Worm (Caenorhabditis elegans): ENCODE measurements around the gene C23H3.2.

The C23H3.2 gene

DNA sequence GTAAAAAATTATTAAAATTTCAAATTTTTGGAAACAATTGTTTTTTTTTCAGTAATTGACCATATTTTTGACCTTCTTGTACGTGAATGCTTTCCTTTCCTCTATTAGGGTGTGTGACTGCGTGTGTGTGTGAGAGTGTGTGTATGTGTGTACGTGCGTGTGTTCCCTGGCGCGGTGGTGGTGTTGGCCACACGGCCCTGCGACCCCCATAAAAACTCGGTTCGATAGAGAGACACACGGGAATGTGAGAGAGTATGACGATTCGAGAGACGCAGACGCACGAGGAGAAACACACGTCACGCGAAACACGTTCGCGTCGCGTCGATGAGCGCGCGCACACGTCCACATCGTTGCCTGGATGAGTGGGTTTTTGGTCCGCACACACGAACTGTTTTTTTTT lies 42.3 kb upstream of the C23H3.2 start (continued):
- TF ChIP-seq ctbp-1 (GFP tag; IDR thresholded peaks at IDR 0.05): peak; percentile 69
- no peak for TF ChIP-seq lin-1 (GFP tag; IDR thresholded peaks at IDR 0.05)
- TF ChIP-seq ceh-20 (GFP tag; IDR thresholded peaks at IDR 0.05): peak; percentile 82; the same call in 1 of the 2 replicates
- peak; percentile 43 to 97 for TF ChIP-seq hif-1 (tag; optimal IDR thresholded peaks at IDR 0.05)
- TF ChIP-seq nhr-102 (tag; optimal IDR thresholded peaks at IDR 0.05): peak; percentile 38
- peak; percentile 92 for TF ChIP-seq hlh-11 (tag; optimal IDR thresholded peaks at IDR 0.05)
- TF ChIP-seq fkh-10 (GFP tag; optimal IDR thresholded peaks at IDR 0.05): peak; percentile 28
- 0 out of 2 replicates have a peak, but pooled peaks have one; percentile 31 for TF ChIP-seq lin-29 (GFP tag; IDR thresholded peaks at IDR 0.05)
- peak; percentile 86 for TF ChIP-seq rbr-2 (tag; optimal IDR thresholded peaks at IDR 0.05)
- peak; percentile 72 for TF ChIP-seq php-3 (GFP tag; IDR thresholded peaks at IDR 0.05)
- TF ChIP-seq R02D3.7 (tag; optimal IDR thresholded peaks at IDR 0.05): no peak

- no peak for TF ChIP-seq ctbp-1 (GFP tag; IDR thresholded peaks at IDR 0.05)
- TF ChIP-seq nhr-10 (tag; optimal IDR thresholded peaks at IDR 0.05): no peak
- TF ChIP-seq unc-62 (GFP tag; optimal IDR thresholded peaks at IDR 0.05 in 1 of 2): no peak
- TF ChIP-seq unc-62 (tag; optimal IDR thresholded peaks at IDR 0.05): no peak
- no peak for TF ChIP-seq spr-1 (tag; optimal IDR thresholded peaks at IDR 0.05)
- TF ChIP-seq aly-2 (tag; optimal IDR thresholded peaks at IDR 0.05): no peak
- no peak for TF ChIP-seq daf-19 (GFP tag; conservative IDR thresholded peaks at IDR 0.05)
- no peak for TF ChIP-seq dpl-1 (GFP tag; optimal IDR thresholded peaks at IDR 0.05)
- TF ChIP-seq zip-2 (tag; optimal IDR thresholded peaks at IDR 0.05): no peak
- TF ChIP-seq nhr-111 (GFP tag; optimal IDR thresholded peaks at IDR 0.05): no peak
- no peak for TF ChIP-seq madf-9 (GFP tag; conservative IDR thresholded peaks at IDR 0.05)
- TF ChIP-seq ceh-44 (GFP tag; IDR thresholded peaks at IDR 0.05): no peak
- no peak for TF ChIP-seq F10B5.3 (tag; optimal IDR thresholded peaks at IDR 0.05)
- TF ChIP-seq F37D6.2 (tag; optimal IDR thresholded peaks at IDR 0.05): no peak
These were observed 41.9 kb upstream of the C23H3.2 start, which contains the start of gene gmeb-1 for ce11 chrII:19238-19637. TSS of gene gmeb-1 (plus strand) at chrII:19538.

DNA sequence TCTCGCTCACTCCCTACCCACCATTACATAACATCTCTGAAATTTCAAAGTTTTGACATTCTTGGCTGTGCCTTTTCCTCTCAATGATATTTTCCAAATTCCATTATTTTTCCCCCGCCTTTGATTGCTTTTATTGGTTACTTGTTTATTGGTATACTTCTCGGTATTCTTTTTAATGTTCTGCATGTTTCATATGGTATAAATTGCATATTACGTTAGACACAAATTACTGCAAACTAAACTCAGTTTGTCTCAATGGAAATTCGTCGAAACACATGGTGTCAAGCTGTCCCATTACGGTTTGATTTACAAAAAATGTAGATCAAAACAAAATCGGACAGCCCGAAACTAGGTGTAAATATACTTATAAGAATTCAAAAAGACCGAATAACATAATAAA lies 39.2 kb upstream of the C23H3.2 start:
- no peak for TF ChIP-seq zip-2 (tag; optimal IDR thresholded peaks at IDR 0.05)
- TF ChIP-seq mep-1 (tag; optimal IDR thresholded peaks at IDR 0.05): peak; percentile 16

ce11 chrII:23025-23424 lies 38.1 kb upstream of the C23H3.2 start, which contains the start of gene sqt-2:
TSS of gene sqt-2 (plus strand) at chrII:23325.
- TF ChIP-seq D1046.2 (GFP tag; IDR thresholded peaks at IDR 0.05): no peak
- TF ChIP-seq lsy-2 (tag; optimal IDR thresholded peaks at IDR 0.05): no peak
- no peak for TF ChIP-seq egl-43 (GFP tag; IDR thresholded peaks at IDR 0.05)
- TF ChIP-seq mdt-29 (GFP tag; IDR thresholded peaks at IDR 0.05): no peak
- TF ChIP-seq nhr-48 (tag; optimal IDR thresholded peaks at IDR 0.05): no peak
- TF ChIP-seq nhr-42 (GFP tag; IDR thresholded peaks at IDR 0.05): no peak
- no peak for TF ChIP-seq daf-19 (GFP tag; conservative IDR thresholded peaks at IDR 0.05)
- no peak for TF ChIP-seq F10B5.3 (tag; optimal IDR thresholded peaks at IDR 0.05)
- TF ChIP-seq mxl-2 (GFP tag; conservative IDR thresholded peaks at IDR 0.05): no peak
- TF ChIP-seq mep-1 (tag; optimal IDR thresholded peaks at IDR 0.05): no peak

DNA sequence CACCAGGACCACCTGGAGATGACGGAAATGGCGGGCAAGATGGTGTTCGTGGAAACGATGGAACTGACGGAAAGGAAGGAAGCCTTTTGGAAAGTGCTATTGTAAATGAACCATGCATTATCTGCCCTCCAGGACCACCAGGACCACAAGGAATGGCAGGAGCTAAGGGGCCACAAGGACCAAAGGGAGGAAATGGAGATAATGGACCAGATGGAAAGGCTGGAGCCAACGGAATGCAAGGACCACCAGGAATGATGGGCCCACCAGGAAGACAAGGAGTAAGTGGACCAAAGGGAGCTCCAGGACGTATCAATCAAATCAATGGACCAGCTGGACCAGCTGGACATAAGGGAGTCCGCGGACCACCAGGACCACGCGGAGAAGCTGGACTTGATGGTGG lies 37.4 kb upstream of the C23H3.2 start:
- TF ChIP-seq mdl-1 (tag; optimal IDR thresholded peaks at IDR 0.05) (no peak), sdz-12 (GFP tag; optimal IDR thresholded peaks at IDR 0.05) (no peak), lir-3 (tag; optimal IDR thresholded peaks at IDR 0.05) (no peak), lin-38 (GFP tag; IDR thresholded peaks at IDR 0.05) (no peak), hlh-11 (tag; optimal IDR thresholded peaks at IDR 0.05) (no peak), F26F4.8 (GFP tag; conservative IDR thresholded peaks at IDR 0.05) (no peak), jun-1 (tag; optimal IDR thresholded peaks at IDR 0.05) (no peak), egl-27 (tag; optimal IDR thresholded peaks at IDR 0.05) (no peak), F10B5.3 (tag; optimal IDR thresholded peaks at IDR 0.05) (no peak), tag-97 (GFP tag; IDR thresholded peaks at IDR 0.05) (no peak), cey-2 (tag; optimal IDR thresholded peaks at IDR 0.05; ENCODE audit: borderline replicate concordance, insufficient read depth) (no peak), egl-43 (GFP tag; IDR thresholded peaks at IDR 0.05) (peak; percentile 4; the same call in 1 of the 2 replicates), mdt-29 (GFP tag; IDR thresholded peaks at IDR 0.05) (no peak), nhr-76 (tag; optimal IDR thresholded peaks at IDR 0.05) (no peak), set-16 (GFP tag; IDR thresholded peaks at IDR 0.05) (peak; percentile 57; the same call in 1 of the 2 replicates), lim-7 (GFP tag; IDR thresholded peaks at IDR 0.05) (0 out of 2 replicates have a peak, but pooled peaks have one; percentile 27), hlh-30 (tag; optimal IDR thresholded peaks at IDR 0.05; ENCODE audit: insufficient read depth) (no peak)
